Fruit fly (Drosophila melanogaster) whole organism, embryonic: ENCODE data around the gene Gr89a.

ENCODE experiments used
- Bgb ChIP-seq: fragments of 200-800 bp; sonication (Bioruptor generic); IDR thresholded peaks from 2 replicates; pipeline ENCODE4 v1.3.6; 2022; ENCODE audit warnings: missing biosample characterization, missing genetic modification characterization; ENCODE audit not compliant: partially characterized antibody
- Blimp-1 ChIP-seq: fragments of 200-800 bp; sonication (Bioruptor generic); optimal IDR thresholded peaks from 3 replicates; lab custom pipeline; 2018; ENCODE audit warnings: missing biosample characterization, missing genetic modification characterization, mild to moderate bottlenecking, moderate library complexity, missing genetic modification reagents
- C15 ChIP-seq: fragments of 200-800 bp; sonication (Bioruptor generic); IDR thresholded peaks from 3 replicates; pipeline ENCODE4 v1.3.6; 2022; ENCODE audit warnings: missing biosample characterization, missing genetic modification characterization
- CG10654 ChIP-seq: fragments of 200-800 bp; sonication (Bioruptor generic); optimal IDR thresholded peaks from 2 replicates; lab custom pipeline; 2016; ENCODE audit warnings: missing biosample characterization, missing genetic modification characterization
- CG11093 ChIP-seq: fragments of 200-800 bp; sonication (Bioruptor generic); IDR thresholded peaks from 3 replicates; pipeline ENCODE4 v1.3.6; 2022; ENCODE audit warnings: missing biosample characterization, missing genetic modification characterization
- CG11723 ChIP-seq: fragments of 200-800 bp; sonication (Bioruptor generic); optimal IDR thresholded peaks from 2 replicates; lab custom pipeline; 2017; ENCODE audit warnings: missing biosample characterization, mild to moderate bottlenecking, missing genetic modification characterization
- CG12391 ChIP-seq: fragments of 200-800 bp; sonication (Bioruptor generic); optimal IDR thresholded peaks from 3 replicates; lab custom pipeline; 2018; ENCODE audit warnings: missing biosample characterization, mild to moderate bottlenecking, missing genetic modification characterization, moderate library complexity
- CG13424 ChIP-seq: fragments of 200-800 bp; sonication (Bioruptor generic); optimal IDR thresholded peaks from 2 replicates; lab custom pipeline; 2019; ENCODE audit warnings: missing biosample characterization, mild to moderate bottlenecking, missing genetic modification characterization, moderate library complexity
- CG14014 ChIP-seq: fragments of 200-800 bp; sonication (Bioruptor generic); IDR thresholded peaks from 2 replicates; pipeline ENCODE4 v1.3.6; 2022; ENCODE audit warnings: missing biosample characterization, missing genetic modification characterization
- CG16813 ChIP-seq: fragments of 200-800 bp; sonication (Bioruptor generic); IDR thresholded peaks from 3 replicates; pipeline ENCODE4 v1.3.6; 2022; ENCODE audit warnings: missing biosample characterization, missing genetic modification characterization; ENCODE audit not compliant: partially characterized antibody
- CG17361 ChIP-seq: fragments of 200-800 bp; sonication (Bioruptor generic); IDR thresholded peaks from 3 replicates; pipeline ENCODE4 v1.3.6; 2022; ENCODE audit warnings: missing biosample characterization, missing genetic modification characterization
- CG2116 ChIP-seq: fragments of 200-800 bp; sonication (Bioruptor generic); optimal IDR thresholded peaks from 3 replicates; lab custom pipeline; 2018; ENCODE audit warnings: missing biosample characterization, mild to moderate bottlenecking, missing genetic modification characterization
- CG32767 ChIP-seq: fragments of 200-800 bp; sonication (Bioruptor generic); IDR thresholded peaks from 2 replicates; pipeline ENCODE4 v1.3.6; 2022; ENCODE audit warnings: missing biosample characterization, missing genetic modification characterization
- CG3407 ChIP-seq: fragments of 200-800 bp; sonication (Bioruptor generic); optimal IDR thresholded peaks from 2 replicates; lab custom pipeline; 2018; ENCODE audit warnings: missing biosample characterization, mild to moderate bottlenecking, missing genetic modification characterization
- CG8089 ChIP-seq: fragments of 200-800 bp; sonication (Bioruptor generic); optimal IDR thresholded peaks from 3 replicates; lab custom pipeline; 2016; ENCODE audit warnings: missing biosample characterization, missing genetic modification characterization
- CG8765 ChIP-seq: fragments of 200-800 bp; sonication (Bioruptor generic); IDR thresholded peaks from 2 replicates; pipeline ENCODE4 v1.3.6; 2022; ENCODE audit warnings: missing biosample characterization, missing genetic modification characterization
- CG9727 ChIP-seq: fragments of 200-800 bp; sonication (Bioruptor generic); optimal IDR thresholded peaks from 3 replicates; lab custom pipeline; 2017; ENCODE audit warnings: missing biosample characterization, mild to moderate bottlenecking, missing genetic modification characterization
- CG9817 ChIP-seq: fragments of 200-800 bp; sonication (Bioruptor generic); optimal IDR thresholded peaks from 2 replicates; lab custom pipeline; 2018; ENCODE audit warnings: missing biosample characterization, mild to moderate bottlenecking, missing genetic modification characterization, moderate library complexity
- D ChIP-seq, 2 experiments: fragments of 200-800 bp in 1 of 2; fragments of >200 bp in 1 of 2; sonication (Bioruptor generic) in 1 of 2; optimal IDR thresholded peaks; 2 replicates in 1 of 2; 3 replicates in 1 of 2; lab custom pipeline; 2017; ENCODE audit warnings: mild to moderate bottlenecking in 1 of 2, missing biosample characterization in 1 of 2, missing genetic modification characterization in 1 of 2, missing genetic modification reagents in 1 of 2
- Doc3 ChIP-seq: fragments of 200-800 bp; sonication (Bioruptor generic); IDR thresholded peaks from 3 replicates; pipeline ENCODE4 v1.3.6; 2022; ENCODE audit warnings: missing biosample characterization, missing genetic modification characterization; ENCODE audit not compliant: partially characterized antibody
- Fer1 ChIP-seq: fragments of 200-800 bp; sonication (Bioruptor generic); optimal IDR thresholded peaks from 2 replicates; lab custom pipeline; 2017; ENCODE audit warnings: missing biosample characterization, mild to moderate bottlenecking, missing genetic modification characterization
- H15 ChIP-seq: fragments of 200-800 bp; sonication (Bioruptor generic); IDR thresholded peaks from 3 replicates; pipeline ENCODE4 v1.3.6; 2022; ENCODE audit warnings: missing biosample characterization, missing genetic modification characterization
- Hr78 ChIP-seq, 2 experiments: fragments of 200-800 bp in 1 of 2; fragments of >200 bp in 1 of 2; sonication (Bioruptor generic) in 1 of 2; optimal IDR thresholded peaks; 2 replicates each; lab custom pipeline; 2017 to 2019; ENCODE audit warnings: missing biosample characterization in 2 of 2, missing genetic modification characterization in 2 of 2, mild to moderate bottlenecking in 1 of 2, moderate library complexity in 1 of 2
- Lhr ChIP-seq: fragments of 200-800 bp; sonication (Bioruptor generic); optimal IDR thresholded peaks from 3 replicates; lab custom pipeline; 2017; ENCODE audit warnings: mild to moderate bottlenecking, missing biosample characterization, missing genetic modification reagents, missing genetic modification characterization
- MESR4 ChIP-seq: fragments of 200-800 bp; sonication (Bioruptor generic); optimal IDR thresholded peaks from 2 replicates; lab custom pipeline; 2018; ENCODE audit warnings: missing biosample characterization, mild to moderate bottlenecking, missing genetic modification characterization, moderate library complexity
- Neu2 ChIP-seq: fragments of 200-800 bp; sonication (Bioruptor generic); optimal IDR thresholded peaks from 3 replicates; lab custom pipeline; 2016; ENCODE audit warnings: missing biosample characterization, missing genetic modification characterization, borderline replicate concordance
- Optix ChIP-seq: fragments of 200-800 bp; sonication (Bioruptor generic); IDR thresholded peaks from 3 replicates; pipeline ENCODE4 v1.3.6; 2022; ENCODE audit warnings: missing biosample characterization, missing genetic modification characterization
- Poxn ChIP-seq: fragments of 200-800 bp; sonication (Bioruptor generic); IDR thresholded peaks from 2 replicates; pipeline ENCODE4 v1.3.6; 2022; ENCODE audit warnings: missing biosample characterization, missing genetic modification characterization
- Usf ChIP-seq: fragments of 200-800 bp; sonication (Bioruptor generic); optimal IDR thresholded peaks from 2 replicates; lab custom pipeline; 2017; ENCODE audit warnings: missing genotype, missing biosample characterization, missing genetic modification characterization
- YL-1 ChIP-seq: fragments of 200-800 bp; sonication (Bioruptor generic); optimal IDR thresholded peaks from 3 replicates; lab custom pipeline; 2017; ENCODE audit warnings: missing biosample characterization, mild to moderate bottlenecking, missing genetic modification characterization
- bab2 ChIP-seq: fragments of 200-800 bp; sonication (Bioruptor generic); optimal IDR thresholded peaks from 2 replicates; lab custom pipeline; 2016; ENCODE audit warnings: missing biosample characterization, missing genetic modification characterization
- bcd ChIP-seq: fragments of 200-800 bp; sonication (Bioruptor generic); optimal IDR thresholded peaks from 2 replicates; lab custom pipeline; 2017; ENCODE audit warnings: missing biosample characterization, mild to moderate bottlenecking, missing genetic modification characterization
- danr ChIP-seq: fragments of 200-800 bp; sonication (Bioruptor generic); IDR thresholded peaks from 2 replicates; pipeline ENCODE4 v1.3.6; 2022; ENCODE audit warnings: missing biosample characterization, missing genetic modification characterization
- dmrt11E ChIP-seq: fragments of 200-800 bp; sonication (Bioruptor generic); optimal IDR thresholded peaks from 3 replicates; lab custom pipeline; 2018; ENCODE audit warnings: missing biosample characterization, mild to moderate bottlenecking, missing genetic modification characterization, moderate library complexity
- lab ChIP-seq: fragments of 200-800 bp; sonication (Bioruptor generic); optimal IDR thresholded peaks from 3 replicates; lab custom pipeline; 2017; ENCODE audit warnings: missing biosample characterization, missing genetic modification characterization, mild to moderate bottlenecking, moderate library complexity, missing genetic modification reagents
- lmd ChIP-seq: fragments of 200-800 bp; sonication (Bioruptor generic); IDR thresholded peaks from 2 replicates; pipeline ENCODE4 v1.3.6; 2022; ENCODE audit warnings: missing biosample characterization, missing genetic modification characterization
- mam ChIP-seq: fragments of 200-800 bp; sonication (Bioruptor generic); optimal IDR thresholded peaks from 3 replicates; lab custom pipeline; 2016; ENCODE audit warnings: missing biosample characterization, missing genetic modification characterization
- nerfin-1 ChIP-seq: fragments of 200-800 bp; sonication (Bioruptor generic); optimal IDR thresholded peaks from 3 replicates; lab custom pipeline; 2019; ENCODE audit warnings: missing biosample characterization, mild to moderate bottlenecking, missing genetic modification characterization, moderate library complexity
- pan ChIP-seq, 4 experiments: fragments of >200 bp in 3 of 4; fragments of 200-800 bp in 1 of 4; sonication (Bioruptor generic) in 1 of 4; optimal IDR thresholded peaks in 3 of 4; IDR thresholded peaks in 1 of 4; 2 replicates each; pipeline versions ENCODE4 v1.3.6 to Lab custom; 2017 to 2022; ENCODE audit warnings: missing biosample characterization in 2 of 4, missing genetic modification characterization in 2 of 4, mixed read lengths in 1 of 4
- peb ChIP-seq: fragments of 200-800 bp; sonication (Bioruptor generic); IDR thresholded peaks from 2 replicates; pipeline ENCODE4 v1.3.6; 2022; ENCODE audit warnings: missing biosample characterization, missing genetic modification characterization
- psq ChIP-seq: fragments of 200-800 bp; sonication (Bioruptor generic); optimal IDR thresholded peaks from 2 replicates; lab custom pipeline; 2017; ENCODE audit warnings: missing biosample characterization, missing genetic modification characterization
- scrt ChIP-seq: fragments of 200-800 bp; sonication (Bioruptor generic); optimal IDR thresholded peaks from 2 replicates; lab custom pipeline; 2018; ENCODE audit warnings: missing biosample characterization, mild to moderate bottlenecking, missing genetic modification characterization, moderate library complexity
- sqz ChIP-seq: fragments of 200-800 bp; sonication (Bioruptor generic); optimal IDR thresholded peaks from 3 replicates; lab custom pipeline; 2018; ENCODE audit warnings: missing biosample characterization, mild to moderate bottlenecking, missing genetic modification characterization
- tin ChIP-seq: fragments of 200-800 bp; sonication (Bioruptor generic); optimal IDR thresholded peaks from 3 replicates; lab custom pipeline; 2016; ENCODE audit warnings: missing biosample characterization, missing genetic modification characterization
- vfl ChIP-seq: fragments of 200-800 bp; sonication (Bioruptor generic); optimal IDR thresholded peaks from 2 replicates; lab custom pipeline; 2016; ENCODE audit warnings: missing biosample characterization, missing genetic modification characterization
- wek ChIP-seq: fragments of 200-800 bp; sonication (Bioruptor generic); optimal IDR thresholded peaks from 3 replicates; lab custom pipeline; 2018; ENCODE audit warnings: missing biosample characterization, mild to moderate bottlenecking, missing genetic modification characterization, moderate library complexity
- wor ChIP-seq: fragments of 200-800 bp; sonication (Bioruptor generic); IDR thresholded peaks from 2 replicates; pipeline ENCODE4 v1.3.6; 2022; ENCODE audit warnings: missing biosample characterization, missing genetic modification characterization
- zf30C ChIP-seq: fragments of 200-800 bp; sonication (Bioruptor generic); optimal IDR thresholded peaks from 3 replicates; lab custom pipeline; 2018; ENCODE audit warnings: missing biosample characterization, mild to moderate bottlenecking, missing genetic modification characterization

Gr89a gene

DNA sequence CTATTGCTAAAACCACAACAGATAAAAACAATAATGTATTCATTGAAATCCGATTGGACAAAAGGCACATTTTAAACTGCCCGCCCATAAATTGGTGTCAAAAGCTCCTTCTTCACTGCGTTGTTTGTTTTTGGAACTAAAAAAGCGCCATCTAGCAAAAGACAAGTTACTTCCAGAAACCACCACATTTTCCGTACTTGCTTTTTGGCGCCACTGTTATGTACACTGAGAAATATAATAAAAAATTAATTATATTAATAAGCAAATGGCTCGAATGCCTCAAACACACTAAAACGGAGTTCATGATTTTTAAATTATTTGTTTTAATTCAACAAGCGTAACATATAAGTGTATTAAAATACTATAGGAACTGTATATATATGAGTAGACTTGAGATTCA is 1.4 kb downstream of the Gr89a start (continued):
- TF ChIP-seq CG9817 (tag; lab: Kevin White, UChicago) (peak; percentile 83), CG9727 (peak; percentile 84), lab (GFP tag; lab: Kevin White, UChicago) (peak; percentile 91), peb (GFP tag; lab: Robert Waterston, UW) (peak; percentile 69), dmrt11E (tag; lab: Kevin White, UChicago) (peak; percentile 75), CG12391 (tag; lab: Kevin White, UChicago) (peak; percentile 90), CG11723 (GFP tag; lab: Kevin White, UChicago) (peak; percentile 59), CG32767 (GFP tag; lab: Robert Waterston, UW) (no peak), MESR4 (peak; percentile 4), psq (GFP tag; lab: Kevin White, UChicago) (peak; percentile 73), Lhr (GFP tag; lab: Kevin White, UChicago) (peak; percentile 81), scrt (peak; percentile 57), Blimp-1 (GFP tag; lab: Kevin White, UChicago) (peak; percentile 87), Hr78 (GFP tag; optimal IDR thresholded peaks at IDR 0.05; lab: Kevin White, UChicago) (no peak), Doc3 (GFP tag; lab: Robert Waterston, UW) (no peak), C15 (GFP tag; lab: Robert Waterston, UW) (0 out of 3 replicates have a peak, but pooled peaks have one; percentile 55), CG8089 (GFP tag; lab: Kevin White, UChicago) (peak; percentile 49), Optix (GFP tag; lab: Robert Waterston, UW) (peak; percentile 70), CG17361 (GFP tag; lab: Robert Waterston, UW) (peak; percentile 86), sqz (GFP tag; lab: Kevin White, UChicago) (peak; percentile 70), YL-1 (GFP tag; lab: Kevin White, UChicago) (peak; percentile 50), Poxn (no peak), pan (optimal IDR thresholded peaks at IDR 0.05; lab: Kevin White, UChicago) (no peak), pan (GFP tag; optimal IDR thresholded peaks at IDR 0.05 in 1 of 2, IDR thresholded peaks at IDR 0.05 in 1 of 2) (peak in 1 of 2 experiments; percentile 88), danr (peak; percentile 75), nerfin-1 (tag; lab: Kevin White, UChicago) (peak; percentile 63), Fer1 (GFP tag; lab: Kevin White, UChicago) (no peak), bab2 (GFP tag; lab: Kevin White, UChicago) (peak; percentile 74), vfl (GFP tag; lab: Kevin White, UChicago) (peak; percentile 45), mam (GFP tag; lab: Kevin White, UChicago) (peak; percentile 67), Neu2 (GFP tag; lab: Kevin White, UChicago) (no peak), CG11093 (GFP tag; lab: Robert Waterston, UW) (peak; percentile 68; the same call in 1 of the 3 replicates), CG13424 (peak; percentile 77), Usf (GFP tag; lab: Kevin White, UChicago) (peak; percentile 23), CG8765 (GFP tag; lab: Robert Waterston, UW) (peak; percentile 52; the same call in 1 of the 2 replicates), tin (GFP tag; lab: Kevin White, UChicago) (peak; percentile 85), CG14014 (GFP tag; lab: Robert Waterston, UW) (peak; percentile 60), zf30C (GFP tag; lab: Kevin White, UChicago) (peak; percentile 90), CG16813 (GFP tag; lab: Robert Waterston, UW) (no peak), wor (GFP tag; lab: Robert Waterston, UW) (peak; percentile 46; the same call in 1 of the 2 replicates), Bgb (GFP tag; lab: Robert Waterston, UW) (peak; percentile 26; the same call in 1 of the 2 replicates), CG3407 (GFP tag; lab: Kevin White, UChicago) (peak; percentile 54), lmd (GFP tag; lab: Robert Waterston, UW) (peak; percentile 86), CG2116 (GFP tag; lab: Kevin White, UChicago) (peak; percentile 58), H15 (GFP tag; lab: Robert Waterston, UW) (peak; percentile 88), bcd (peak; percentile 84), CG10654 (peak; percentile 80), wek (GFP tag; lab: Kevin White, UChicago) (peak; percentile 13), D (optimal IDR thresholded peaks at IDR 0.05; lab: Kevin White, UChicago) (no peak), D (GFP tag; optimal IDR thresholded peaks at IDR 0.05; lab: Kevin White, UChicago) (peak; percentile 57)
